Fruit fly (Drosophila melanogaster) whole organism, prepupa: ENCODE measurements around the gene CG18088.

Experiments
- CG4318 ChIP-seq: fragments of 200-800 bp; sonication (Bioruptor generic); optimal IDR thresholded peaks from 3 replicates; lab custom pipeline; 2017; ENCODE audit warnings: missing biosample characterization, mild to moderate bottlenecking, missing genetic modification characterization
- CG6163 ChIP-seq: fragments of 200-800 bp; sonication (Bioruptor generic); IDR thresholded peaks from 3 replicates; pipeline ENCODE4 v1.3.6; 2022; ENCODE audit warnings: missing biosample characterization, missing genetic modification characterization
- CG6854 ChIP-seq: fragments of 200-800 bp; sonication (Bioruptor generic); optimal IDR thresholded peaks from 2 replicates; lab custom pipeline; 2017; ENCODE audit warnings: missing biosample characterization, mild to moderate bottlenecking, missing genetic modification characterization
- CG7368 ChIP-seq: fragments of 200-800 bp; sonication (Bioruptor generic); optimal IDR thresholded peaks from 3 replicates; lab custom pipeline; 2016; ENCODE audit warnings: missing biosample characterization, missing genetic modification characterization
- CG9139 ChIP-seq: fragments of 200-800 bp; sonication (Bioruptor generic); optimal IDR thresholded peaks from 3 replicates; lab custom pipeline; 2017; ENCODE audit warnings: missing biosample characterization, mild to moderate bottlenecking, missing genetic modification characterization
- Hr38 ChIP-seq: sonication (Bioruptor generic); optimal IDR thresholded peaks from 2 replicates; lab custom pipeline; 2016; ENCODE audit warnings: missing biosample characterization, missing genetic modification characterization
- Hr4 ChIP-seq: fragments of 200-800 bp; sonication (Bioruptor generic); optimal IDR thresholded peaks from 3 replicates; lab custom pipeline; 2016; ENCODE audit warnings: missing biosample characterization, missing genetic modification characterization
- Sox14 ChIP-seq: fragments of 200-800 bp; sonication (Bioruptor generic); optimal IDR thresholded peaks from 3 replicates; lab custom pipeline; 2016; ENCODE audit warnings: missing biosample characterization, missing genetic modification characterization
- achi ChIP-seq: fragments of 200-800 bp; sonication (Bioruptor generic); optimal IDR thresholded peaks from 3 replicates; lab custom pipeline; 2016; ENCODE audit warnings: missing biosample characterization, missing genetic modification characterization
- fd85E ChIP-seq: fragments of 200-800 bp; sonication (Bioruptor generic); optimal IDR thresholded peaks from 3 replicates; lab custom pipeline; 2016; ENCODE audit warnings: missing biosample characterization, missing genetic modification characterization
- ss ChIP-seq, 2 experiments: fragments of 200-800 bp; sonication (Bioruptor generic); optimal IDR thresholded peaks; 2 replicates in 1 of 2; 3 replicates in 1 of 2; lab custom pipeline; 2017 to 2018; ENCODE audit warnings: mild to moderate bottlenecking in 2 of 2, missing biosample characterization in 2 of 2, missing genetic modification characterization in 2 of 2, moderate library complexity in 1 of 2

DNA sequence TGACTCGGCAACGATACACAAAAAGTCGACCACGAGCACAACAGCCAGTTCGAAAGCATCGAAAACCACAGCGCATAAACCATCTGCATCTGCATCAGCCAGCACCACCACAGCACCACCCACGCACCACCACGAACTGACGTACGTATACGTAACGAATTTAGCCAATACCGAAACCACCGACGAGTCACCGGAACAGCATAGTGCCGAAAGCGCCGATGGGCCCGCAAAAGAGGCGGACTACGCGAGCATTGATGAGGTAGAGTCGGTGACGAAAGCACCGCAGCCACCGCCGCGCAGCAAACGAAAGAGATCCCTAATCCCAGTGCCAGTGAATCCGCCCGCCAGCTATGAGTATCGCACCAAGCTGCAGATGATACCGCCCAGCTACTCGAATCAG, 36.2 kb upstream of the CG18088 start:
- TF ChIP-seq achi (GFP tag; lab: Kevin White, UChicago) (no peak), CG6163 (GFP tag; lab: Robert Waterston, UW) (no peak), Hr38 (no peak), CG9139 (no peak), CG7368 (no peak), CG6854 (GFP tag; lab: Kevin White, UChicago) (no peak), fd85E (GFP tag; lab: Kevin White, UChicago) (no peak), Sox14 (GFP tag; lab: Kevin White, UChicago) (no peak), ss (GFP tag; optimal IDR thresholded peaks at IDR 0.05; lab: Kevin White, UChicago) (no peak), Hr4 (no peak), CG4318 (GFP tag; lab: Kevin White, UChicago) (no peak)
